Worm (Caenorhabditis elegans) whole organism, mixed stage, embryonic: ENCODE measurements around the gene ZK550.6.
A peak's percentile ranks its signal among the peaks of the same experiment; 100 is the strongest.

Experiments
- elt-1 ChIP-seq: sonication (generic microtip); optimal IDR thresholded peaks from 2 replicates; lab custom pipeline; 2017; ENCODE audit warnings: missing genetic modification characterization, mild to moderate bottlenecking, missing compliant biosample characterization, antibody characterized with exemption, moderate library complexity, borderline replicate concordance; ENCODE audit not compliant: insufficient read depth
- elt-3 ChIP-seq: fragments of 150-350 bp; optimal IDR thresholded peaks from 2 replicates; lab custom pipeline; 2014; ENCODE audit warnings: missing biosample characterization, missing genetic modification characterization
- lin-13 ChIP-seq: fragments of 150-350 bp; optimal IDR thresholded peaks from 2 replicates; lab custom pipeline; 2014; ENCODE audit warnings: missing biosample characterization, missing genetic modification characterization
- lsy-2 ChIP-seq: fragments of 150-350 bp; optimal IDR thresholded peaks from 2 replicates; lab custom pipeline; 2014; ENCODE audit warnings: missing biosample characterization, missing genetic modification characterization
- mab-5 ChIP-seq: fragments of 150-350 bp; optimal IDR thresholded peaks from 2 replicates; lab custom pipeline; 2014; ENCODE audit warnings: missing biosample characterization, missing genetic modification characterization
- nhr-12 ChIP-seq: fragments of 150-350 bp; optimal IDR thresholded peaks from 2 replicates; lab custom pipeline; 2014; ENCODE audit warnings: missing biosample characterization, missing genetic modification characterization
- nhr-237 ChIP-seq: fragments of 150-350 bp; optimal IDR thresholded peaks from 2 replicates; lab custom pipeline; 2014; ENCODE audit warnings: missing biosample characterization, missing genetic modification characterization
- nhr-28 ChIP-seq: fragments of 150-350 bp; optimal IDR thresholded peaks from 2 replicates; lab custom pipeline; 2014; ENCODE audit warnings: missing biosample characterization, missing genetic modification characterization
- nhr-76 ChIP-seq: sonication (generic microtip); optimal IDR thresholded peaks from 2 replicates; lab custom pipeline; 2017; ENCODE audit warnings: missing biosample characterization, missing genetic modification characterization
- snpc-4 ChIP-seq: fragments of 150-350 bp; optimal IDR thresholded peaks from 2 replicates; lab custom pipeline; 2014; ENCODE audit warnings: missing biosample characterization, missing genetic modification characterization
- unc-120 ChIP-seq: sonication (generic microtip); optimal IDR thresholded peaks from 2 replicates; lab custom pipeline; 2017; ENCODE audit warnings: missing genetic modification characterization, missing compliant biosample characterization; ENCODE audit not compliant: poor library complexity, severe bottlenecking
- unc-62 ChIP-seq: fragments of 150-350 bp; optimal IDR thresholded peaks from 2 replicates; lab custom pipeline; 2014; ENCODE audit warnings: missing biosample characterization, missing genetic modification reagents, missing genetic modification characterization
- ztf-11 ChIP-seq: fragments of 150-350 bp; optimal IDR thresholded peaks from 2 replicates; lab custom pipeline; 2014; ENCODE audit warnings: missing biosample characterization, missing genetic modification characterization

DNA sequence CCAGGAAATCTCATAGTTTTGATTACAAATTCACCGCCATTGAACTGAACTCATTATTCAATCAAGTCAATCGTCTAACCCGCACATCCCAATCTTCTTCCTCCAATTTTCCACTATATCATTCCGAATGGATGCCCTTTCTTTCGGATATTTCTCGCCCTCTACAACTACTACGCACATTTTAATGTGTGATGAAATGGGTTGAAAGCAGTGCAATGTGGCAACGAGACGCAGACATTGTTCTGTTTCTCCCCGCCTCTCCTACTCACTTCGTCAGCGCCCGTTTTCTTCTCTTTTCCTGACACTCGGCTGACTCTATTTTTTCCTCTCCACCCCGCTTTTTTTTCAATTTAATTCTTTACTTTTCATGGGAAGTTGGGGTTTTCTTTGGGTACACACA, 6.3 kb upstream of the ZK550.6 start:
- TF ChIP-seq lin-13 (tag; lab: Kevin White, UChicago) (no peak), elt-1 (tag; lab: Kevin White, UChicago) (no peak), nhr-237 (tag; lab: Kevin White, UChicago) (peak; percentile 3), elt-3 (tag; lab: Kevin White, UChicago) (no peak), nhr-12 (tag; lab: Kevin White, UChicago) (no peak), unc-120 (peak; percentile 57), unc-62 (GFP tag; lab: Kevin White, UChicago) (peak; percentile 78), snpc-4 (tag; lab: Kevin White, UChicago) (no peak), mab-5 (tag; lab: Kevin White, UChicago) (peak; percentile 48), nhr-28 (tag; lab: Kevin White, UChicago) (no peak), ztf-11 (tag; lab: Kevin White, UChicago) (no peak), lsy-2 (tag; lab: Kevin White, UChicago) (peak; percentile 14), nhr-76 (tag; lab: Kevin White, UChicago) (no peak)
